Worm (Caenorhabditis elegans) whole organism, midembryonic: ENCODE results near the gene bus-8A.

ENCODE experiments used
- T22C8.4 ChIP-seq: fragments of 200-800 bp; sonication (Bioruptor generic); IDR thresholded peaks from 2 replicates; pipeline ENCODE4 v1.3.6; 2022; ENCODE audit warnings: missing genetic modification characterization, missing compliant biosample characterization
- cog-1 ChIP-seq: sonication (generic microtip); optimal IDR thresholded peaks from 2 replicates; lab custom pipeline; 2016; ENCODE audit warnings: missing genetic modification characterization, missing compliant biosample characterization
- flt-1 ChIP-seq: fragments of 200-800 bp; sonication (Bioruptor generic); IDR thresholded peaks from 2 replicates; pipeline ENCODE4 v1.3.6; 2022; ENCODE audit warnings: missing genetic modification characterization, missing compliant biosample characterization
- klf-2 ChIP-seq: fragments of 200-800 bp; sonication (Bioruptor generic); conservative IDR thresholded peaks from 2 replicates; pipeline ENCODE4 v1.3.6; 2022; ENCODE audit warnings: missing genetic modification reagents, missing genetic modification characterization, missing compliant biosample characterization
- med-1 ChIP-seq: sonication (generic microtip); optimal IDR thresholded peaks from 2 replicates; lab custom pipeline; 2017; ENCODE audit warnings: missing genetic modification characterization, mild to moderate bottlenecking, missing compliant biosample characterization, antibody characterized with exemption, missing genetic modification reagents; ENCODE audit not compliant: insufficient read depth
- ref-1 ChIP-seq: fragments of 200-800 bp; sonication (Bioruptor generic); conservative IDR thresholded peaks from 2 replicates; pipeline ENCODE4 v1.3.6; 2022; ENCODE audit warnings: missing genetic modification reagents, missing genetic modification characterization, missing compliant biosample characterization
- tab-1 ChIP-seq: fragments of 200-800 bp; sonication (Bioruptor generic); IDR thresholded peaks from 2 replicates; pipeline ENCODE4 v1.3.6; 2022; ENCODE audit warnings: missing genetic modification characterization, missing compliant biosample characterization
- ztf-23 ChIP-seq: fragments of 200-800 bp; sonication (Bioruptor generic); IDR thresholded peaks from 2 replicates; pipeline ENCODE4 v1.3.6; 2022; ENCODE audit warnings: missing genetic modification reagents, missing genetic modification characterization, missing compliant biosample characterization
- ztf-29 ChIP-seq: fragments of 200-800 bp; sonication (Bioruptor generic); IDR thresholded peaks from 2 replicates; pipeline ENCODE4 v1.3.6; 2022; ENCODE audit warnings: missing genetic modification reagents, missing genetic modification characterization, missing compliant biosample characterization

ce11 chrX:5515459-5515858 lies 22.7 kb downstream of the bus-8A start:
- TF ChIP-seq flt-1 (GFP tag; lab: Robert Waterston, UW) (no peak), tab-1 (GFP tag; lab: Robert Waterston, UW) (no peak), ztf-29 (GFP tag; lab: Robert Waterston, UW) (no peak), med-1 (GFP tag; lab: Kevin White, UChicago) (no peak), ref-1 (GFP tag; lab: Robert Waterston, UW) (no peak), cog-1 (tag; lab: Kevin White, UChicago) (no peak), klf-2 (GFP tag; lab: Robert Waterston, UW) (no peak), T22C8.4 (GFP tag; lab: Robert Waterston, UW) (no peak), ztf-23 (GFP tag; lab: Robert Waterston, UW) (no peak)
